Fruit fly (Drosophila melanogaster): Measurements from ENCODE around the gene bark.

- TF ChIP-seq pan (optimal IDR thresholded peaks at IDR 0.05) (no peak), Dll (optimal IDR thresholded peaks at IDR 0.05) (no peak)
These were observed 49.3 kb upstream of the bark start for dm6 chr2L:3737682-3738081.
